Fruit fly (Drosophila melanogaster) Kc167 (cell line): Measurements from ENCODE around the gene BBS8.

Experiments used
- Myc ChIP-seq: fragments of >200 bp; optimal IDR thresholded peaks from 2 replicates; lab custom pipeline; 2017; ENCODE audit warnings: missing external identifiers
- Sin3A ChIP-seq: fragments of >200 bp; optimal IDR thresholded peaks from 2 replicates; lab custom pipeline; 2018; ENCODE audit warnings: missing external identifiers
- h ChIP-seq: fragments of >200 bp; optimal IDR thresholded peaks from 3 replicates; lab custom pipeline; 2018; ENCODE audit warnings: missing external identifiers
- insv ChIP-seq: fragments of >200 bp; optimal IDR thresholded peaks from 3 replicates; lab custom pipeline; 2018; ENCODE audit warnings: missing external identifiers
- psq ChIP-seq: fragments of >200 bp; optimal IDR thresholded peaks from 2 replicates; lab custom pipeline; 2017; ENCODE audit warnings: missing external identifiers
- ttk ChIP-seq: sonication (Bioruptor generic); optimal IDR thresholded peaks from 2 replicates; lab custom pipeline; 2017; ENCODE audit warnings: missing external identifiers

The BBS8 gene

dm6 chr2L:430820-431628, 8.4 kb downstream of the BBS8 start, which contains the start of gene ex:
ex (plus strand) TSS chr2L:431227.
- TF ChIP-seq ttk (lab: Kevin White, UChicago) (no peak), Sin3A (lab: Kevin White, UChicago) (no peak), h (lab: Kevin White, UChicago) (no peak), Myc (lab: Kevin White, UChicago) (no peak), insv (lab: Kevin White, UChicago) (no peak), psq (lab: Kevin White, UChicago) (no peak)

dm6 chr2L:431629-431984, 8.9 kb downstream of the BBS8 start:
- TF ChIP-seq psq (lab: Kevin White, UChicago): no peak
- no peak for TF ChIP-seq ttk (lab: Kevin White, UChicago)
- no peak for TF ChIP-seq h (lab: Kevin White, UChicago)
- TF ChIP-seq Myc (lab: Kevin White, UChicago): no peak
- no peak for TF ChIP-seq insv (lab: Kevin White, UChicago)
- no peak for TF ChIP-seq Sin3A (lab: Kevin White, UChicago)

- TF ChIP-seq insv (lab: Kevin White, UChicago): no peak
Observed at dm6 chr2L:432119-432518, 9.4 kb downstream of the BBS8 start.

dm6 chr2L:434439-434838, 11.8 kb downstream of the BBS8 start:
- TF ChIP-seq Myc (lab: Kevin White, UChicago) (no peak), ttk (lab: Kevin White, UChicago) (no peak), Sin3A (lab: Kevin White, UChicago) (no peak), psq (lab: Kevin White, UChicago) (no peak), insv (lab: Kevin White, UChicago) (no peak), h (lab: Kevin White, UChicago) (no peak)

- TF ChIP-seq Myc (lab: Kevin White, UChicago) (no peak), insv (lab: Kevin White, UChicago) (no peak), Sin3A (lab: Kevin White, UChicago) (no peak), psq (lab: Kevin White, UChicago) (no peak), h (lab: Kevin White, UChicago) (no peak), ttk (lab: Kevin White, UChicago) (no peak)
Observed at dm6 chr2L:435311-435806, 12.7 kb downstream of the BBS8 start.

- TF ChIP-seq h (lab: Kevin White, UChicago): no peak
- no peak for TF ChIP-seq insv (lab: Kevin White, UChicago)
- no peak for TF ChIP-seq Myc (lab: Kevin White, UChicago)
- no peak for TF ChIP-seq ttk (lab: Kevin White, UChicago)
- no peak for TF ChIP-seq Sin3A (lab: Kevin White, UChicago)
- no peak for TF ChIP-seq psq (lab: Kevin White, UChicago)
Observed at dm6 chr2L:437498-437897, 14.8 kb downstream of the BBS8 start.

dm6 chr2L:439339-439738, 16.7 kb downstream of the BBS8 start:
- no peak for TF ChIP-seq ttk (lab: Kevin White, UChicago)
- no peak for TF ChIP-seq h (lab: Kevin White, UChicago)
- no peak for TF ChIP-seq Myc (lab: Kevin White, UChicago)
- no peak for TF ChIP-seq psq (lab: Kevin White, UChicago)

- TF ChIP-seq ttk (lab: Kevin White, UChicago) (no peak), psq (lab: Kevin White, UChicago) (no peak), Myc (lab: Kevin White, UChicago) (no peak), Sin3A (lab: Kevin White, UChicago) (no peak)
Observed at dm6 chr2L:440638-441454, 18.2 kb downstream of the BBS8 start.

- TF ChIP-seq Myc (lab: Kevin White, UChicago) (no peak), Sin3A (lab: Kevin White, UChicago) (no peak), h (lab: Kevin White, UChicago) (no peak), ttk (lab: Kevin White, UChicago) (no peak), psq (lab: Kevin White, UChicago) (no peak), insv (lab: Kevin White, UChicago) (no peak)
Observed at dm6 chr2L:441455-441730, 18.7 kb downstream of the BBS8 start.

- TF ChIP-seq psq (lab: Kevin White, UChicago) (no peak), Sin3A (lab: Kevin White, UChicago) (no peak), ttk (lab: Kevin White, UChicago) (no peak), Myc (lab: Kevin White, UChicago) (no peak), insv (lab: Kevin White, UChicago) (no peak), h (lab: Kevin White, UChicago) (no peak)
Observed at dm6 chr2L:441927-442691, 19.4 kb downstream of the BBS8 start.

dm6 chr2L:447124-447523, 24.5 kb downstream of the BBS8 start:
- TF ChIP-seq insv (lab: Kevin White, UChicago): no peak
- no peak for TF ChIP-seq psq (lab: Kevin White, UChicago)
- TF ChIP-seq Sin3A (lab: Kevin White, UChicago): no peak
- no peak for TF ChIP-seq ttk (lab: Kevin White, UChicago)
